Worm (Caenorhabditis elegans): ENCODE results near the gene F59E11.6.

- TF ChIP-seq hmbx-1 (tag; optimal IDR thresholded peaks at IDR 0.05) (no peak), ama-1 (optimal IDR thresholded peaks at IDR 0.05) (no peak), B0310.2 (tag; optimal IDR thresholded peaks at IDR 0.05) (no peak), ets-7 (tag; optimal IDR thresholded peaks at IDR 0.05) (no peak), sea-1 (GFP tag; conservative IDR thresholded peaks at IDR 0.05) (no peak), F13C5.2 (tag; optimal IDR thresholded peaks at IDR 0.05) (no peak), tbx-11 (GFP tag; IDR thresholded peaks at IDR 0.05) (no peak), scrt-1 (GFP tag; IDR thresholded peaks at IDR 0.05) (no peak), hnd-1 (tag; optimal IDR thresholded peaks at IDR 0.05) (no peak), ceh-36 (tag; optimal IDR thresholded peaks at IDR 0.05) (no peak), flt-1 (GFP tag; IDR thresholded peaks at IDR 0.05) (no peak), hmg-4 (GFP tag; optimal IDR thresholded peaks at IDR 0.05) (no peak), tbx-37 (GFP tag; conservative IDR thresholded peaks at IDR 0.05) (no peak), tra-4 (tag; optimal IDR thresholded peaks at IDR 0.05) (no peak)
Observed at ce11 chrV:8994272-8994671, 2.7 kb downstream of the F59E11.6 start.

Data from whole organism, early embryonic.